Fruit fly (Drosophila melanogaster): ENCODE results near the gene CG33928.

Gene CG33928

DNA sequence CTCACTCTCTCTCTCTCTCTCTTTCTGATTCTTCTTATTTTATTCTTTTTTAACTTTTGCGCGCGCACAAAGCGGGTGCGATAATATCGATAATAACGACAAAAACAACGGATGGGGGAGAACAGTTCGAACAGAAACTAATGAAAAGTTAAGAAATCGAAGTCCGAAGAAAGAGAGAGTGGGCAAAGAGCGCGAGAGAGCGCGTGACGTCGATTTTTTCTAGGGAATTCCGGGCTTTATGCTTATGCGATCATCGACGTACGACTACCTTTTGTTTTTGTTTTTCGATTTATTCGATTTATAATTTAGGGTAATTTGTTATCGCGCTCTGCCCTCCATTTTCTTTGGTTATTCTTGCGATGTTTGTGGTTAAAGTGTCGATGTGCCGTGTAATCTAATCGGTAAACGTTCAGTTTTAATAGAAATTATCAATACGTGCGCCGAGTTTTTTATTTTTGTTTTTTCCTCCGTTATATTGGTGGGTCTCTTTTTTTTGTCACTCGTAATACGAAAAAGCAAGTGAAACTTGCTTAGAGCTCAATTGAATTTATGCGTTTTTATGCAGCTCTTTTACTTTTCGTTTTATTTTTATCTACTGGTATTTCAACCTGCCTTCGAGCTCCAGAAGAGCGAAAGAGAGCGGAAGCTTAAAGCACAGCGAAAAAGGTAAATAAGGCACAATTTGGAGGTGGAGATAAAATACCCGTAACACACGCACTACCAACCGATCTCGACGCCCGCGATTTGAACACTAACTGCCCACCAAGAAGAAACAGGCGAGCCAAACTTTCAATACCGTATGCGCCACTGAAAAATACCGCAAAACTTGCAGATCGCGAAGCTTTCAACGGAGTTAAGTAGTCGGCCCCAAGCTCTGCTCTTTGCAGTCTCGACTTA lies 13.5 kb upstream of the CG33928 start, which contains the start of gene dl (continued):
- TF ChIP-seq HmgZ (tag; optimal IDR thresholded peaks at IDR 0.05) (no peak), CG15514 (GFP tag; optimal IDR thresholded peaks at IDR 0.05) (peak; percentile 14), sima (GFP tag; optimal IDR thresholded peaks at IDR 0.05) (no peak), CG7357 (GFP tag; IDR thresholded peaks at IDR 0.05) (no peak), CG4360 (GFP tag; IDR thresholded peaks at IDR 0.05) (no peak), Optix (GFP tag; IDR thresholded peaks at IDR 0.05) (no peak), pros (GFP tag; optimal IDR thresholded peaks at IDR 0.05) (no peak), BEAF-32 (GFP tag; optimal IDR thresholded peaks at IDR 0.05) (peak; percentile 4), CG12942 (GFP tag; optimal IDR thresholded peaks at IDR 0.05) (no peak), CG18011 (GFP tag; optimal IDR thresholded peaks at IDR 0.05) (no peak), CG9215 (GFP tag; IDR thresholded peaks at IDR 0.05) (no peak), Sry-δ (GFP tag; optimal IDR thresholded peaks at IDR 0.05) (no peak), CG12219 (GFP tag; optimal IDR thresholded peaks at IDR 0.05) (no peak), CG8359 (GFP tag; optimal IDR thresholded peaks at IDR 0.05; ENCODE audit: borderline replicate concordance) (no peak), btn (GFP tag; optimal IDR thresholded peaks at IDR 0.05) (no peak), oc (tag; optimal IDR thresholded peaks at IDR 0.05) (no peak), CG2129 (GFP tag; IDR thresholded peaks at IDR 0.05; ENCODE audit: partially characterized antibody) (no peak), Sox102F (GFP tag; optimal IDR thresholded peaks at IDR 0.05) (peak; percentile 27), salm (tag; optimal IDR thresholded peaks at IDR 0.05) (no peak), dmrt11E (tag; optimal IDR thresholded peaks at IDR 0.05) (no peak), CG11093 (GFP tag; IDR thresholded peaks at IDR 0.05) (no peak), CG17802 (tag; optimal IDR thresholded peaks at IDR 0.05) (no peak), tap (tag; optimal IDR thresholded peaks at IDR 0.05) (no peak), otp (GFP tag; IDR thresholded peaks at IDR 0.05) (no peak), fd64A (GFP tag; optimal IDR thresholded peaks at IDR 0.05) (no peak), knrl (GFP tag; IDR thresholded peaks at IDR 0.05; ENCODE audit: partially characterized antibody) (no peak; the same call in 2 of the 3 replicates), bbx (GFP tag; IDR thresholded peaks at IDR 0.05; ENCODE audit: partially characterized antibody) (no peak), MBD-R2 (GFP tag; IDR thresholded peaks at IDR 0.05) (no peak), tna (GFP tag; IDR thresholded peaks at IDR 0.05; ENCODE audit: partially characterized antibody) (no peak), CG15696 (tag; optimal IDR thresholded peaks at IDR 0.05) (no peak), crc (GFP tag; optimal IDR thresholded peaks at IDR 0.05) (no peak), Sox100B (GFP tag; optimal IDR thresholded peaks at IDR 0.05) (no peak), CG9876 (GFP tag; optimal IDR thresholded peaks at IDR 0.05) (no peak), Ravus (GFP tag; IDR thresholded peaks at IDR 0.05) (no peak), Xrp1 (GFP tag; IDR thresholded peaks at IDR 0.05) (no peak), CG6765 (GFP tag; optimal IDR thresholded peaks at IDR 0.05) (no peak), CG17568 (GFP tag; optimal IDR thresholded peaks at IDR 0.05) (peak; percentile 5), Hr3 (GFP tag; optimal IDR thresholded peaks at IDR 0.05) (no peak), ssp (GFP tag; IDR thresholded peaks at IDR 0.05) (no peak), ara (GFP tag; IDR thresholded peaks at IDR 0.05) (0 out of 2 replicates have a peak, but pooled peaks have one; percentile 13), vnd (GFP tag; IDR thresholded peaks at IDR 0.05; ENCODE audit: partially characterized antibody) (no peak), Dfd (GFP tag; optimal IDR thresholded peaks at IDR 0.05) (no peak), lmd (GFP tag; IDR thresholded peaks at IDR 0.05) (no peak), twi (tag; optimal IDR thresholded peaks at IDR 0.05) (no peak), lola (GFP tag; optimal IDR thresholded peaks at IDR 0.05) (no peak), nerfin-1 (tag; optimal IDR thresholded peaks at IDR 0.05) (no peak), NC2β (GFP tag; optimal IDR thresholded peaks at IDR 0.05) (no peak), ind (GFP tag; optimal IDR thresholded peaks at IDR 0.05) (no peak)
